Worm (Caenorhabditis elegans) whole organism, L4 larva: ENCODE data around the gene nlp-35.

Source experiments
- ama-1 ChIP-seq: fragments of 150-350 bp; optimal IDR thresholded peaks from 2 replicates; lab custom pipeline; 2014; ENCODE audit warnings: inconsistent platforms, mixed read lengths
- cey-2 ChIP-seq: sonication (generic microtip); optimal IDR thresholded peaks from 3 replicates; lab custom pipeline; 2017; ENCODE audit warnings: missing genetic modification characterization, mild to moderate bottlenecking, missing compliant biosample characterization, antibody characterized with exemption, borderline replicate concordance; ENCODE audit not compliant: insufficient read depth
- mdl-1 ChIP-seq, 2 experiments: fragments of 150-350 bp in 1 of 2; sonication (generic microtip) in 1 of 2; optimal IDR thresholded peaks; 2 replicates each; lab custom pipeline; 2014 to 2017; ENCODE audit warnings: missing biosample characterization in 2 of 2, missing genetic modification characterization in 2 of 2
- nhr-102 ChIP-seq: sonication (generic microtip); optimal IDR thresholded peaks from 2 replicates; lab custom pipeline; 2016; ENCODE audit warnings: mild to moderate bottlenecking, missing genetic modification characterization, moderate library complexity, missing compliant biosample characterization
- pha-4 ChIP-seq, 2 experiments: fragments of 150-350 bp in 1 of 2; fragments of 200-800 bp in 1 of 2; sonication (Bioruptor generic) in 1 of 2; IDR thresholded peaks in 1 of 2; optimal IDR thresholded peaks in 1 of 2; 2 replicates each; pipeline versions ENCODE4 v1.3.6 to Lab custom; 2014 to 2022; ENCODE audit warnings: missing genetic modification characterization in 2 of 2, missing genetic modification reagents in 2 of 2, missing biosample characterization in 1 of 2, missing compliant biosample characterization in 1 of 2
- pqm-1 ChIP-seq: sonication (generic microtip); optimal IDR thresholded peaks from 2 replicates; lab custom pipeline; 2017; ENCODE audit warnings: missing biosample characterization, missing genetic modification characterization
- snpc-4 ChIP-seq: fragments of 150-350 bp; optimal IDR thresholded peaks from 2 replicates; lab custom pipeline; 2014; ENCODE audit warnings: missing biosample characterization, missing genetic modification characterization
- unc-130 ChIP-seq: sonication (generic microtip); optimal IDR thresholded peaks from 2 replicates; lab custom pipeline; 2016; ENCODE audit warnings: missing genetic modification reagents, missing genetic modification characterization, missing compliant biosample characterization
- unc-39 ChIP-seq: sonication (generic microtip); optimal IDR thresholded peaks from 2 replicates; lab custom pipeline; 2017; ENCODE audit warnings: missing biosample characterization, missing genetic modification characterization
- zfp-3 ChIP-seq: fragments of 200-800 bp; sonication (Bioruptor generic); conservative IDR thresholded peaks from 2 replicates; pipeline ENCODE4 v1.3.6; 2022; ENCODE audit warnings: missing genetic modification reagents, missing genetic modification characterization, missing compliant biosample characterization

ce11 chrIV:9520629-9521028 lies 1.9 kb upstream of the nlp-35 start:
- TF ChIP-seq zfp-3 (GFP tag; lab: Robert Waterston, UW) (no peak), pha-4 (GFP tag; IDR thresholded peaks at IDR 0.05; lab: Robert Waterston, UW) (no peak), pha-4 (tag; optimal IDR thresholded peaks at IDR 0.05; lab: Kevin White, UChicago) (no peak), mdl-1 (tag; optimal IDR thresholded peaks at IDR 0.05; lab: Kevin White, UChicago) (no peak), snpc-4 (no peak), nhr-102 (tag; lab: Kevin White, UChicago) (no peak), ama-1 (lab: Kevin White, UChicago) (no peak), cey-2 (tag; lab: Kevin White, UChicago) (no peak), pqm-1 (tag; lab: Kevin White, UChicago) (no peak), unc-130 (GFP tag; lab: Kevin White, UChicago) (no peak), unc-39 (tag; lab: Kevin White, UChicago) (no peak)
